Worm (Caenorhabditis elegans) whole organism, L2 larva: ENCODE data around the gene lgc-20.

Source experiments
- C34F6.9 ChIP-seq: fragments of 150-350 bp; optimal IDR thresholded peaks from 2 replicates; lab custom pipeline; 2014; ENCODE audit warnings: missing biosample characterization, missing genetic modification characterization
- F13H6.1 ChIP-seq: sonication (generic microtip); optimal IDR thresholded peaks from 2 replicates; lab custom pipeline; 2016; ENCODE audit warnings: missing genetic modification characterization, missing compliant biosample characterization
- R02D3.7 ChIP-seq: fragments of 150-350 bp; optimal IDR thresholded peaks from 2 replicates; lab custom pipeline; 2014; ENCODE audit warnings: missing biosample characterization, missing genetic modification characterization
- Y55F3AM.14 ChIP-seq: fragments of 200-800 bp; sonication (Bioruptor generic); optimal IDR thresholded peaks from 2 replicates; lab custom pipeline; 2018; ENCODE audit warnings: mild to moderate bottlenecking, missing genetic modification characterization, missing compliant biosample characterization
- ZK546.5 ChIP-seq: sonication (generic microtip); optimal IDR thresholded peaks from 2 replicates; lab custom pipeline; 2017; ENCODE audit warnings: missing biosample characterization, missing genetic modification characterization
- alr-1 ChIP-seq: fragments of 150-350 bp; optimal IDR thresholded peaks from 2 replicates; lab custom pipeline; 2014; ENCODE audit warnings: missing biosample characterization, missing genetic modification characterization
- ama-1 ChIP-seq: fragments of 150-350 bp; optimal IDR thresholded peaks from 2 replicates; lab custom pipeline; 2018; ENCODE audit warnings: inconsistent platforms
- blmp-1 ChIP-seq: sonication (generic microtip); optimal IDR thresholded peaks from 2 replicates; lab custom pipeline; 2017; ENCODE audit warnings: missing genetic modification characterization, mild to moderate bottlenecking, missing compliant biosample characterization, antibody characterized with exemption, moderate library complexity; ENCODE audit not compliant: insufficient read depth
- ceh-16 ChIP-seq: fragments of 150-350 bp; optimal IDR thresholded peaks from 2 replicates; lab custom pipeline; 2014; ENCODE audit warnings: missing biosample characterization, missing genetic modification characterization
- ceh-82 ChIP-seq: fragments of 150-350 bp; optimal IDR thresholded peaks from 2 replicates; lab custom pipeline; 2014; ENCODE audit warnings: missing biosample characterization, missing genetic modification characterization
- crh-2 ChIP-seq: sonication (generic microtip); optimal IDR thresholded peaks from 2 replicates; lab custom pipeline; 2017; ENCODE audit warnings: missing biosample characterization, missing genetic modification characterization
- dmd-4 ChIP-seq: sonication (generic microtip); optimal IDR thresholded peaks from 2 replicates; lab custom pipeline; 2017; ENCODE audit warnings: missing biosample characterization, missing genetic modification characterization
- egl-27 ChIP-seq: sonication (generic microtip); optimal IDR thresholded peaks from 3 replicates; lab custom pipeline; 2017; ENCODE audit warnings: missing biosample characterization, missing genetic modification reagents, missing genetic modification characterization
- elt-1 ChIP-seq: fragments of 150-350 bp; optimal IDR thresholded peaks from 2 replicates; lab custom pipeline; 2014; ENCODE audit warnings: missing biosample characterization, missing genetic modification characterization
- elt-3 ChIP-seq: sonication (generic microtip); optimal IDR thresholded peaks from 2 replicates; lab custom pipeline; 2017; ENCODE audit warnings: missing biosample characterization, missing genetic modification characterization
- fos-1 ChIP-seq: fragments of 150-350 bp; optimal IDR thresholded peaks from 2 replicates; lab custom pipeline; 2014; ENCODE audit warnings: missing biosample characterization, missing genetic modification characterization
- gmeb-1 ChIP-seq: fragments of 150-350 bp; optimal IDR thresholded peaks from 2 replicates; lab custom pipeline; 2014; ENCODE audit warnings: missing biosample characterization, missing genetic modification characterization
- lin-11 ChIP-seq: fragments of 150-350 bp; sonication (generic microtip); optimal IDR thresholded peaks from 2 replicates; lab custom pipeline; 2014; ENCODE audit warnings: missing biosample characterization, missing genetic modification characterization, inconsistent platforms, mixed read lengths
- lin-13 ChIP-seq: fragments of 150-350 bp; optimal IDR thresholded peaks from 2 replicates; lab custom pipeline; 2014; ENCODE audit warnings: missing biosample characterization, missing genetic modification reagents, missing genetic modification characterization
- lin-39 ChIP-seq: fragments of 150-350 bp; optimal IDR thresholded peaks from 2 replicates; lab custom pipeline; 2014; ENCODE audit warnings: missing biosample characterization, missing genetic modification reagents, missing genetic modification characterization
- lsy-2 ChIP-seq, 2 experiments: fragments of 150-350 bp in 1 of 2; sonication (generic microtip) in 1 of 2; optimal IDR thresholded peaks; 2 replicates each; lab custom pipeline; 2014 to 2017; ENCODE audit warnings: missing biosample characterization in 2 of 2, missing genetic modification characterization in 2 of 2
- mab-5 ChIP-seq: fragments of 150-350 bp; optimal IDR thresholded peaks from 2 replicates; lab custom pipeline; 2014; ENCODE audit warnings: missing biosample characterization, missing genetic modification characterization
- mbf-1 ChIP-seq: sonication (generic microtip); optimal IDR thresholded peaks from 2 replicates; lab custom pipeline; 2017; ENCODE audit warnings: missing biosample characterization, missing genetic modification characterization
- mdl-1 ChIP-seq, 2 experiments: fragments of 150-350 bp in 1 of 2; sonication (generic microtip) in 1 of 2; optimal IDR thresholded peaks; 2 replicates each; lab custom pipeline; 2017; ENCODE audit warnings: missing biosample characterization in 2 of 2, missing genetic modification characterization in 2 of 2
- nhr-10 ChIP-seq: sonication (generic microtip); optimal IDR thresholded peaks from 2 replicates; lab custom pipeline; 2017; ENCODE audit warnings: missing biosample characterization, missing genetic modification characterization
- nhr-11 ChIP-seq: fragments of 150-350 bp; optimal IDR thresholded peaks from 2 replicates; lab custom pipeline; 2014; ENCODE audit warnings: missing biosample characterization, missing genetic modification characterization
- nhr-12 ChIP-seq: fragments of 150-350 bp; optimal IDR thresholded peaks from 2 replicates; lab custom pipeline; 2014; ENCODE audit warnings: missing biosample characterization, missing genetic modification characterization
- nhr-129 ChIP-seq: fragments of 150-350 bp; optimal IDR thresholded peaks from 2 replicates; lab custom pipeline; 2014; ENCODE audit warnings: missing biosample characterization, missing genetic modification characterization
- nhr-21 ChIP-seq: fragments of 150-350 bp; optimal IDR thresholded peaks from 2 replicates; lab custom pipeline; 2014; ENCODE audit warnings: missing biosample characterization, missing genetic modification characterization
- nhr-23 ChIP-seq: fragments of 150-350 bp; optimal IDR thresholded peaks from 2 replicates; lab custom pipeline; 2014; ENCODE audit warnings: missing biosample characterization, missing genetic modification reagents, missing genetic modification characterization
- nhr-237 ChIP-seq: fragments of 150-350 bp; optimal IDR thresholded peaks from 2 replicates; lab custom pipeline; 2014; ENCODE audit warnings: missing biosample characterization, missing genetic modification characterization
- nhr-25 ChIP-seq: fragments of 150-350 bp; sonication (generic microtip); optimal IDR thresholded peaks from 3 replicates; lab custom pipeline; 2014; ENCODE audit warnings: missing biosample characterization, missing genetic modification characterization
- nhr-6 ChIP-seq: fragments of 150-350 bp; optimal IDR thresholded peaks from 2 replicates; lab custom pipeline; 2014; ENCODE audit warnings: missing biosample characterization, missing genetic modification characterization
- nhr-77 ChIP-seq: fragments of 150-350 bp; optimal IDR thresholded peaks from 2 replicates; lab custom pipeline; 2014; ENCODE audit warnings: missing biosample characterization, missing genetic modification characterization
- sem-4 ChIP-seq: fragments of 150-350 bp; optimal IDR thresholded peaks from 2 replicates; lab custom pipeline; 2014; ENCODE audit warnings: missing biosample characterization, missing genetic modification reagents, missing genetic modification characterization
- skn-1 ChIP-seq: sonication (generic microtip); optimal IDR thresholded peaks from 2 replicates; lab custom pipeline; 2017; ENCODE audit warnings: missing biosample characterization, missing genetic modification characterization
- sma-3 ChIP-seq: sonication (generic microtip); optimal IDR thresholded peaks from 2 replicates; lab custom pipeline; 2016; ENCODE audit warnings: missing genetic modification reagents, missing genetic modification characterization, missing compliant biosample characterization
- sma-9 ChIP-seq, 2 experiments: fragments of 150-350 bp in 1 of 2; sonication (generic microtip) in 1 of 2; optimal IDR thresholded peaks; 2 replicates each; lab custom pipeline; 2014 to 2016; ENCODE audit warnings: missing genetic modification characterization in 2 of 2, mild to moderate bottlenecking in 1 of 2, missing biosample characterization in 1 of 2, missing compliant biosample characterization in 1 of 2, missing genetic modification reagents in 1 of 2, moderate library complexity in 1 of 2
- snpc-4 ChIP-seq: fragments of 150-350 bp; optimal IDR thresholded peaks from 2 replicates; lab custom pipeline; 2014; ENCODE audit warnings: missing biosample characterization, missing genetic modification characterization
- unc-55 ChIP-seq: fragments of 150-350 bp; sonication (generic microtip); optimal IDR thresholded peaks from 3 replicates; lab custom pipeline; 2014; ENCODE audit warnings: missing biosample characterization, missing genetic modification reagents, missing genetic modification characterization
- unc-62 ChIP-seq: fragments of 150-350 bp; optimal IDR thresholded peaks from 2 replicates; lab custom pipeline; 2014; ENCODE audit warnings: missing biosample characterization, missing genetic modification reagents, missing genetic modification characterization
- zag-1 ChIP-seq: fragments of 150-350 bp; optimal IDR thresholded peaks from 2 replicates; lab custom pipeline; 2014; ENCODE audit warnings: missing biosample characterization, missing genetic modification characterization
- ztf-1 ChIP-seq: fragments of 200-800 bp; sonication (Bioruptor generic); conservative IDR thresholded peaks from 2 replicates; pipeline ENCODE4 v1.3.6; 2022; ENCODE audit warnings: missing genetic modification characterization, missing compliant biosample characterization
- ztf-11 ChIP-seq: sonication (generic microtip); optimal IDR thresholded peaks from 2 replicates; lab custom pipeline; 2017; ENCODE audit warnings: missing biosample characterization, missing genetic modification characterization
- ztf-4 ChIP-seq: fragments of 150-350 bp; optimal IDR thresholded peaks from 2 replicates; lab custom pipeline; 2014; ENCODE audit warnings: missing biosample characterization, missing genetic modification characterization

lgc-20 gene

DNA sequence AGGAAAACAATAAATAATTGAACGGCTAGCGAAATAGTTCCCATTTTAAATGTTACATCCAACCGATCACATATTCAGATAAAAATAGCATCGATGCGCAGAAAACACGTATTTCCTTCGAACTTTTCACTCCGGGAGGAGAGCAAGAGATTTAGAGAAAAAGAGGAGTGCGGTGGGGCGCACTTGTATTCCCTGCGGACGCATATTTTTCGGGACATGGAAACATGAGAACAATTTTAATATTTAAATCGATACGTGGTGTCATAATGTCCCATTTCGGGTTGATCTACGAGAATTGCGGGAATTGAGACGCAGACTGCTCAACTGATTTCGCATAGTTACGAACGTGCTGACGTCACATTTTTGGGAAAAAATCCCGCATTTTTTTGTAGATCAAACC lies 50.0 kb downstream of the lgc-20 start, which contains the start of gene C47G2.4:
Gene C47G2.4 (minus strand): TSS at position 174 of the 400 bp plus-strand sequence.
- TF ChIP-seq nhr-21 (peak; percentile 42), ztf-11 (no peak), crh-2 (peak; percentile 76), nhr-6 (peak; percentile 10), sma-3 (GFP tag; lab: Kevin White, UChicago) (peak; percentile 66), fos-1 (tag; lab: Kevin White, UChicago) (peak; percentile 17), ceh-16 (tag; lab: Kevin White, UChicago) (peak; percentile 18), dmd-4 (tag; lab: Kevin White, UChicago) (no peak), ceh-82 (no peak), nhr-12 (no peak), zag-1 (tag; lab: Kevin White, UChicago) (peak; percentile 3), unc-62 (GFP tag; lab: Kevin White, UChicago) (no peak), blmp-1 (tag; lab: Kevin White, UChicago) (peak; percentile 34), R02D3.7 (no peak), sem-4 (tag; lab: Kevin White, UChicago) (no peak), mdl-1 (tag; optimal IDR thresholded peaks at IDR 0.05; lab: Kevin White, UChicago) (no peak), lsy-2 (tag; optimal IDR thresholded peaks at IDR 0.05; lab: Kevin White, UChicago) (peak; percentile 37 to 79), lin-11 (tag; lab: Kevin White, UChicago) (peak; percentile 27), sma-9 (GFP tag; optimal IDR thresholded peaks at IDR 0.05; lab: Kevin White, UChicago) (peak; percentile 67), sma-9 (tag; optimal IDR thresholded peaks at IDR 0.05; lab: Kevin White, UChicago) (no peak), nhr-129 (tag; lab: Kevin White, UChicago) (peak; percentile 60), gmeb-1 (tag; lab: Kevin White, UChicago) (peak; percentile 70), lin-13 (GFP tag; lab: Kevin White, UChicago) (peak; percentile 79), egl-27 (tag; lab: Kevin White, UChicago) (peak; percentile 31), nhr-25 (peak; percentile 58), snpc-4 (tag; lab: Kevin White, UChicago) (peak; percentile 12), ztf-4 (tag; lab: Kevin White, UChicago) (peak; percentile 53), mbf-1 (tag; lab: Kevin White, UChicago) (no peak), F13H6.1 (tag; lab: Kevin White, UChicago) (peak; percentile 53), unc-55 (GFP tag; lab: Kevin White, UChicago) (peak; percentile 75), C34F6.9 (tag; lab: Kevin White, UChicago) (peak; percentile 79), ztf-1 (GFP tag; lab: Robert Waterston, UW) (no peak)

- peak; percentile 9 for TF ChIP-seq unc-55 (GFP tag; lab: Kevin White, UChicago)
- TF ChIP-seq unc-62 (GFP tag; lab: Kevin White, UChicago) = no peak
- TF ChIP-seq C34F6.9 (tag; lab: Kevin White, UChicago) = no peak
- TF ChIP-seq ztf-11 = no peak
- no peak for TF ChIP-seq nhr-23
- TF ChIP-seq nhr-129 (tag; lab: Kevin White, UChicago) = no peak
- no peak for TF ChIP-seq elt-1 (tag; lab: Kevin White, UChicago)
- TF ChIP-seq crh-2 = peak; percentile 38
- TF ChIP-seq ceh-82 = no peak
- TF ChIP-seq nhr-21 = peak; percentile 51
- TF ChIP-seq egl-27 (tag; lab: Kevin White, UChicago) = no peak
- TF ChIP-seq F13H6.1 (tag; lab: Kevin White, UChicago) = no peak
- TF ChIP-seq nhr-77 (tag; lab: Kevin White, UChicago) = no peak
- no peak for TF ChIP-seq nhr-10
- TF ChIP-seq alr-1 (tag; lab: Kevin White, UChicago) = no peak
- TF ChIP-seq fos-1 (tag; lab: Kevin White, UChicago) = peak; percentile 35
- TF ChIP-seq mab-5 (tag; lab: Kevin White, UChicago) = no peak
- TF ChIP-seq lin-39 (tag; lab: Kevin White, UChicago) = no peak
- no peak for TF ChIP-seq ZK546.5 (tag; lab: Kevin White, UChicago)
- no peak for TF ChIP-seq snpc-4 (tag; lab: Kevin White, UChicago)
- TF ChIP-seq Y55F3AM.14 (GFP tag; lab: Kevin White, UChicago) = no peak
- no peak for TF ChIP-seq sem-4 (tag; lab: Kevin White, UChicago)
- TF ChIP-seq lin-13 (GFP tag; lab: Kevin White, UChicago) = no peak
- TF ChIP-seq lin-11 (tag; lab: Kevin White, UChicago) = no peak
- TF ChIP-seq nhr-25 = peak; percentile 62
- TF ChIP-seq lsy-2 (tag; optimal IDR thresholded peaks at IDR 0.05; lab: Kevin White, UChicago) = peak in 1 of 2 experiments; percentile 73
- TF ChIP-seq gmeb-1 (tag; lab: Kevin White, UChicago) = peak; percentile 78
- TF ChIP-seq ztf-1 (GFP tag; lab: Robert Waterston, UW) = no peak
- TF ChIP-seq zag-1 (tag; lab: Kevin White, UChicago) = no peak
- TF ChIP-seq ama-1 (lab: Kevin White, UChicago) = no peak
- TF ChIP-seq R02D3.7 = no peak
- no peak for TF ChIP-seq ceh-16 (tag; lab: Kevin White, UChicago)
- TF ChIP-seq ztf-4 (tag; lab: Kevin White, UChicago) = no peak
- no peak for TF ChIP-seq nhr-237
- no peak for TF ChIP-seq mbf-1 (tag; lab: Kevin White, UChicago)
- no peak for TF ChIP-seq skn-1 (tag; lab: Kevin White, UChicago)
- TF ChIP-seq nhr-6 = no peak
- TF ChIP-seq elt-3 (tag; lab: Kevin White, UChicago) = no peak
- no peak for TF ChIP-seq dmd-4 (tag; lab: Kevin White, UChicago)
- TF ChIP-seq sma-9 (GFP tag; optimal IDR thresholded peaks at IDR 0.05; lab: Kevin White, UChicago) = peak; percentile 63
- TF ChIP-seq sma-9 (tag; optimal IDR thresholded peaks at IDR 0.05; lab: Kevin White, UChicago) = no peak
- no peak for TF ChIP-seq mdl-1 (tag; optimal IDR thresholded peaks at IDR 0.05; lab: Kevin White, UChicago)
- TF ChIP-seq nhr-11 = no peak
- peak; percentile 64 for TF ChIP-seq sma-3 (GFP tag; lab: Kevin White, UChicago)
These were observed 53.2 kb downstream of the lgc-20 start, which contains the start of gene C47G2.3 for ce11 chrII:11290109-11290784. TSS of gene C47G2.3 (minus strand) at chrII:11290159.
